Worm (Caenorhabditis elegans) whole organism, late embryonic: ENCODE measurements around the gene T26C11.4.

Experiments
- C08G9.2 ChIP-seq: sonication (generic microtip); optimal IDR thresholded peaks from 2 replicates; lab custom pipeline; 2016; ENCODE audit warnings: mild to moderate bottlenecking, missing genetic modification characterization, moderate library complexity, missing compliant biosample characterization
- C38D4.7 ChIP-seq: fragments of 200-800 bp; sonication (Bioruptor generic); optimal IDR thresholded peaks from 2 replicates; lab custom pipeline; 2018; ENCODE audit warnings: mild to moderate bottlenecking, missing genetic modification characterization, moderate library complexity, missing compliant biosample characterization
- F13H6.1 ChIP-seq: sonication (generic microtip); optimal IDR thresholded peaks from 2 replicates; lab custom pipeline; 2016; ENCODE audit warnings: missing genetic modification characterization, missing compliant biosample characterization
- K02D7.2 ChIP-seq: sonication (generic microtip); optimal IDR thresholded peaks from 2 replicates; lab custom pipeline; 2017; ENCODE audit warnings: mild to moderate bottlenecking, missing genetic modification characterization, missing compliant biosample characterization
- T23F11.4 ChIP-seq: fragments of 200-800 bp; sonication (Bioruptor generic); optimal IDR thresholded peaks from 2 replicates; lab custom pipeline; 2018; ENCODE audit warnings: mild to moderate bottlenecking, missing genetic modification characterization, missing compliant biosample characterization
- Y22D7AL.16 ChIP-seq: sonication (generic microtip); optimal IDR thresholded peaks from 2 replicates; lab custom pipeline; 2016; ENCODE audit warnings: missing genetic modification characterization, missing compliant biosample characterization
- ahr-1 ChIP-seq: sonication (generic microtip); optimal IDR thresholded peaks from 2 replicates; lab custom pipeline; 2016; ENCODE audit warnings: missing genetic modification characterization, missing compliant biosample characterization
- ama-1 ChIP-seq: fragments of 150-350 bp; optimal IDR thresholded peaks from 2 replicates; lab custom pipeline; 2014
- ceh-14 ChIP-seq: sonication (generic microtip); optimal IDR thresholded peaks from 2 replicates; lab custom pipeline; 2016; ENCODE audit warnings: missing genotype, missing genetic modification characterization, missing compliant biosample characterization
- ceh-18 ChIP-seq: sonication (generic microtip); optimal IDR thresholded peaks from 2 replicates; lab custom pipeline; 2016; ENCODE audit warnings: missing genetic modification characterization, missing compliant biosample characterization
- ceh-2 ChIP-seq: sonication (generic microtip); optimal IDR thresholded peaks from 2 replicates; lab custom pipeline; 2016; ENCODE audit warnings: missing genotype, missing genetic modification characterization, missing compliant biosample characterization
- ceh-22 ChIP-seq: sonication (generic microtip); optimal IDR thresholded peaks from 2 replicates; lab custom pipeline; 2017; ENCODE audit warnings: missing biosample characterization, missing genetic modification characterization
- ceh-24 ChIP-seq: sonication (generic microtip); optimal IDR thresholded peaks from 2 replicates; lab custom pipeline; 2016; ENCODE audit warnings: mild to moderate bottlenecking, missing genetic modification characterization, missing compliant biosample characterization
- ceh-30 ChIP-seq: fragments of 150-350 bp; optimal IDR thresholded peaks from 2 replicates; lab custom pipeline; 2014; ENCODE audit warnings: missing biosample characterization, missing genetic modification characterization
- ceh-31 ChIP-seq: sonication (generic microtip); optimal IDR thresholded peaks from 2 replicates; lab custom pipeline; 2016; ENCODE audit warnings: missing genetic modification characterization, missing compliant biosample characterization
- ceh-45 ChIP-seq: fragments of 200-800 bp; sonication (Bioruptor generic); IDR thresholded peaks from 2 replicates; pipeline ENCODE4 v1.3.6; 2022; ENCODE audit warnings: missing genetic modification reagents, missing genetic modification characterization, missing compliant biosample characterization
- ceh-6 ChIP-seq: fragments of 200-800 bp; sonication (Bioruptor generic); optimal IDR thresholded peaks from 2 replicates; lab custom pipeline; 2018; ENCODE audit warnings: mild to moderate bottlenecking, missing genetic modification characterization, missing compliant biosample characterization
- ceh-9 ChIP-seq: sonication (generic microtip); optimal IDR thresholded peaks from 2 replicates; lab custom pipeline; 2016; ENCODE audit warnings: mild to moderate bottlenecking, missing genetic modification characterization, inconsistent platforms, missing compliant biosample characterization
- che-1 ChIP-seq: sonication (generic microtip); optimal IDR thresholded peaks from 2 replicates; lab custom pipeline; 2016; ENCODE audit warnings: mild to moderate bottlenecking, missing genetic modification characterization, missing compliant biosample characterization
- dmd-4 ChIP-seq: sonication (generic microtip); optimal IDR thresholded peaks from 2 replicates; lab custom pipeline; 2016; ENCODE audit warnings: borderline replicate concordance, missing genetic modification characterization, missing compliant biosample characterization
- dve-1 ChIP-seq: sonication (generic microtip); optimal IDR thresholded peaks from 2 replicates; lab custom pipeline; 2017; ENCODE audit warnings: antibody characterized with exemption, mild to moderate bottlenecking, missing genetic modification characterization, missing compliant biosample characterization
- elt-2 ChIP-seq: sonication (generic microtip); optimal IDR thresholded peaks from 2 replicates; lab custom pipeline; 2016; ENCODE audit warnings: missing genetic modification reagents, missing genetic modification characterization, missing compliant biosample characterization
- elt-4 ChIP-seq: sonication (generic microtip); optimal IDR thresholded peaks from 2 replicates; lab custom pipeline; 2016; ENCODE audit warnings: missing genetic modification characterization, missing compliant biosample characterization
- eyg-1 ChIP-seq: sonication (generic microtip); optimal IDR thresholded peaks from 2 replicates; lab custom pipeline; 2016; ENCODE audit warnings: missing genotype, missing genetic modification characterization, missing compliant biosample characterization
- fax-1 ChIP-seq: sonication (generic microtip); optimal IDR thresholded peaks from 2 replicates; lab custom pipeline; 2016; ENCODE audit warnings: missing genotype, missing genetic modification characterization, missing compliant biosample characterization
- fkh-6 ChIP-seq: sonication (generic microtip); optimal IDR thresholded peaks from 2 replicates; lab custom pipeline; 2016; ENCODE audit warnings: missing genetic modification characterization, missing compliant biosample characterization
- hlh-15 ChIP-seq: sonication (generic microtip); optimal IDR thresholded peaks from 2 replicates; lab custom pipeline; 2016; ENCODE audit warnings: missing genetic modification characterization, missing compliant biosample characterization
- hlh-30 ChIP-seq: sonication (generic microtip); optimal IDR thresholded peaks from 2 replicates; lab custom pipeline; 2017; ENCODE audit warnings: antibody characterized with exemption, missing genetic modification characterization, missing compliant biosample characterization; ENCODE audit not compliant: insufficient read depth
- lim-6 ChIP-seq: sonication (generic microtip); optimal IDR thresholded peaks from 2 replicates; lab custom pipeline; 2016; ENCODE audit warnings: missing genetic modification characterization, missing compliant biosample characterization
- nfya-1 ChIP-seq: sonication (generic microtip); optimal IDR thresholded peaks from 2 replicates; lab custom pipeline; 2017; ENCODE audit warnings: missing genetic modification characterization, mild to moderate bottlenecking, missing compliant biosample characterization, antibody characterized with exemption, moderate library complexity
- npax-4 ChIP-seq: sonication (generic microtip); optimal IDR thresholded peaks from 2 replicates; lab custom pipeline; 2016; ENCODE audit warnings: missing genetic modification characterization, missing compliant biosample characterization
- odd-2 ChIP-seq: sonication (generic microtip); optimal IDR thresholded peaks from 2 replicates; lab custom pipeline; 2017; ENCODE audit warnings: antibody characterized with exemption, mild to moderate bottlenecking, missing genetic modification characterization, missing compliant biosample characterization
- pat-9 ChIP-seq: fragments of 200-800 bp; sonication (Bioruptor generic); optimal IDR thresholded peaks from 2 replicates; lab custom pipeline; 2018; ENCODE audit warnings: mild to moderate bottlenecking, missing genetic modification characterization, moderate library complexity, missing compliant biosample characterization
- pax-1 ChIP-seq: fragments of 150-350 bp; optimal IDR thresholded peaks from 2 replicates; lab custom pipeline; 2014; ENCODE audit warnings: missing biosample characterization, missing genetic modification characterization
- pha-4 ChIP-seq: fragments of 150-350 bp; optimal IDR thresholded peaks from 2 replicates; lab custom pipeline; 2018; ENCODE audit warnings: missing biosample characterization, missing genetic modification reagents, missing genetic modification characterization
- pqm-1 ChIP-seq: sonication (generic microtip); optimal IDR thresholded peaks from 2 replicates; lab custom pipeline; 2016; ENCODE audit warnings: missing genetic modification characterization, missing compliant biosample characterization
- pros-1 ChIP-seq: fragments of 150-350 bp; optimal IDR thresholded peaks from 2 replicates; lab custom pipeline; 2014; ENCODE audit warnings: missing biosample characterization, missing genetic modification reagents, missing genetic modification characterization
- ref-2 ChIP-seq: sonication (generic microtip); optimal IDR thresholded peaks from 2 replicates; lab custom pipeline; 2016; ENCODE audit warnings: missing genetic modification characterization, missing compliant biosample characterization
- rnt-1 ChIP-seq: sonication (generic microtip); optimal IDR thresholded peaks from 2 replicates; lab custom pipeline; 2016; ENCODE audit warnings: missing genetic modification characterization, missing compliant biosample characterization
- sox-2 ChIP-seq: fragments of 200-800 bp; sonication (Bioruptor generic); IDR thresholded peaks from 2 replicates; pipeline ENCODE4 v1.3.6; 2022; ENCODE audit warnings: missing genetic modification reagents, missing genetic modification characterization, missing compliant biosample characterization
- sox-4 ChIP-seq: sonication (generic microtip); optimal IDR thresholded peaks from 2 replicates; lab custom pipeline; 2017; ENCODE audit warnings: mild to moderate bottlenecking, missing genetic modification characterization, inconsistent platforms, missing compliant biosample characterization
- syd-9 ChIP-seq: sonication (generic microtip); optimal IDR thresholded peaks from 2 replicates; lab custom pipeline; 2016; ENCODE audit warnings: mild to moderate bottlenecking, missing genetic modification characterization, moderate library complexity, missing compliant biosample characterization
- tbx-2 ChIP-seq: sonication (generic microtip); optimal IDR thresholded peaks from 2 replicates; lab custom pipeline; 2016; ENCODE audit warnings: missing genetic modification characterization, missing compliant biosample characterization
- tbx-7 ChIP-seq: sonication (generic microtip); optimal IDR thresholded peaks from 2 replicates; lab custom pipeline; 2016; ENCODE audit warnings: missing genotype, missing genetic modification characterization, missing compliant biosample characterization
- ttx-3 ChIP-seq: sonication (generic microtip); optimal IDR thresholded peaks from 2 replicates; lab custom pipeline; 2016; ENCODE audit warnings: missing genetic modification reagents, missing genetic modification characterization, missing compliant biosample characterization
- unc-3 ChIP-seq, 2 experiments: fragments of 200-800 bp in 1 of 2; sonication (Bioruptor generic) in 1 of 2; sonication (generic microtip) in 1 of 2; conservative IDR thresholded peaks in 1 of 2; optimal IDR thresholded peaks in 1 of 2; 2 replicates each; pipeline versions ENCODE4 v1.3.6 to Lab custom; 2016 to 2022; ENCODE audit warnings: missing compliant biosample characterization in 2 of 2, missing genetic modification characterization in 2 of 2, missing genetic modification reagents in 1 of 2
- unc-42 ChIP-seq: sonication (generic microtip); optimal IDR thresholded peaks from 2 replicates; lab custom pipeline; 2016; ENCODE audit warnings: missing genotype, missing genetic modification characterization, missing compliant biosample characterization
- unc-55 ChIP-seq: sonication (generic microtip); optimal IDR thresholded peaks from 2 replicates; lab custom pipeline; 2017; ENCODE audit warnings: missing biosample characterization, missing genetic modification reagents, missing genetic modification characterization
- zip-5 ChIP-seq: sonication (generic microtip); optimal IDR thresholded peaks from 2 replicates; lab custom pipeline; 2016; ENCODE audit warnings: missing genetic modification characterization, missing compliant biosample characterization

T26C11.4 gene

ce11 chrX:1888445-1889035 lies 43.2 kb upstream of the T26C11.4 start (continued):
- TF ChIP-seq ceh-14 (tag; lab: Kevin White, UChicago) (peak; percentile 30), elt-4 (no peak), ttx-3 (tag; lab: Kevin White, UChicago) (no peak), dmd-4 (tag; lab: Kevin White, UChicago) (no peak), T23F11.4 (GFP tag; lab: Kevin White, UChicago) (no peak), ceh-6 (GFP tag; lab: Kevin White, UChicago) (no peak), elt-2 (tag; lab: Kevin White, UChicago) (no peak), tbx-7 (tag; lab: Kevin White, UChicago) (no peak), hlh-15 (tag; lab: Kevin White, UChicago) (no peak), ceh-30 (no peak), ceh-9 (tag; lab: Kevin White, UChicago) (no peak), unc-42 (tag; lab: Kevin White, UChicago) (peak; percentile 4), ceh-24 (no peak), zip-5 (tag; lab: Kevin White, UChicago) (no peak), sox-2 (GFP tag; lab: Robert Waterston, UW) (no peak)

ce11 chrX:1880665-1881064 lies 35.3 kb upstream of the T26C11.4 start:
- TF ChIP-seq ceh-18 (peak; percentile 40), pqm-1 (tag; lab: Kevin White, UChicago) (peak; percentile 33), sox-4 (peak; percentile 62), pros-1 (no peak), tbx-2 (peak; percentile 78), ceh-2 (tag; lab: Kevin White, UChicago) (peak; percentile 61), eyg-1 (peak; percentile 39), odd-2 (tag; lab: Kevin White, UChicago) (peak; percentile 48), pha-4 (no peak), ref-2 (peak; percentile 76), F13H6.1 (tag; lab: Kevin White, UChicago) (no peak), fkh-6 (tag; lab: Kevin White, UChicago) (peak; percentile 65), ceh-22 (tag; lab: Kevin White, UChicago) (no peak), pax-1 (tag; lab: Kevin White, UChicago) (no peak), tbx-7 (tag; lab: Kevin White, UChicago) (peak; percentile 4), ceh-9 (tag; lab: Kevin White, UChicago) (peak; percentile 46), ceh-14 (tag; lab: Kevin White, UChicago) (peak; percentile 2), ceh-31 (tag; lab: Kevin White, UChicago) (no peak), ama-1 (no peak), hlh-15 (tag; lab: Kevin White, UChicago) (peak; percentile 50), C08G9.2 (peak; percentile 62), unc-42 (tag; lab: Kevin White, UChicago) (peak; percentile 32), ceh-30 (peak; percentile 3), hlh-30 (tag; lab: Kevin White, UChicago) (no peak), ahr-1 (tag; lab: Kevin White, UChicago) (peak; percentile 30), rnt-1 (tag; lab: Kevin White, UChicago) (peak; percentile 61), fax-1 (peak; percentile 27), pat-9 (tag; lab: Kevin White, UChicago) (peak; percentile 59), dmd-4 (tag; lab: Kevin White, UChicago) (no peak), che-1 (tag; lab: Kevin White, UChicago) (peak; percentile 77), C38D4.7 (GFP tag; lab: Kevin White, UChicago) (peak; percentile 65), unc-3 (GFP tag; conservative IDR thresholded peaks at IDR 0.05; lab: Robert Waterston, UW) (peak; percentile 51), unc-3 (tag; optimal IDR thresholded peaks at IDR 0.05; lab: Kevin White, UChicago) (no peak), dve-1 (no peak), nfya-1 (tag; lab: Kevin White, UChicago) (peak; percentile 58), elt-2 (tag; lab: Kevin White, UChicago) (peak; percentile 85), ceh-45 (GFP tag; lab: Robert Waterston, UW) (peak; percentile 41; the same call in 1 of the 2 replicates), npax-4 (peak; percentile 56), unc-55 (GFP tag; lab: Kevin White, UChicago) (no peak), syd-9 (peak; percentile 5), Y22D7AL.16 (peak; percentile 24), K02D7.2 (tag; lab: Kevin White, UChicago) (peak; percentile 62), lim-6 (tag; lab: Kevin White, UChicago) (no peak), T23F11.4 (GFP tag; lab: Kevin White, UChicago) (peak; percentile 51)
